Worm (Caenorhabditis elegans) whole organism, L1 larva: ENCODE results near the gene ZC449.8.
A peak's percentile ranks its signal among the peaks of the same experiment; 100 is the strongest.

Experiments
- C34B4.2 ChIP-seq: sonication (generic microtip); optimal IDR thresholded peaks from 2 replicates; lab custom pipeline; 2017; ENCODE audit warnings: mild to moderate bottlenecking, missing genetic modification characterization, missing compliant biosample characterization
- ceh-82 ChIP-seq, 3 experiments: fragments of 150-350 bp in 1 of 3; sonication (generic microtip) in 2 of 3; optimal IDR thresholded peaks; 2 replicates each; lab custom pipeline; 2014 to 2017; ENCODE audit warnings: missing biosample characterization in 3 of 3, missing genetic modification characterization in 3 of 3
- ceh-90 ChIP-seq: sonication (generic microtip); optimal IDR thresholded peaks from 2 replicates; lab custom pipeline; 2016; ENCODE audit warnings: missing genetic modification characterization, missing compliant biosample characterization
- ces-1 ChIP-seq: fragments of 150-350 bp; optimal IDR thresholded peaks from 2 replicates; lab custom pipeline; 2014; ENCODE audit warnings: missing biosample characterization, missing genetic modification reagents, missing genetic modification characterization
- dpl-1 ChIP-seq, 3 experiments: fragments of 150-350 bp in 2 of 3; sonication (generic microtip) in 1 of 3; optimal IDR thresholded peaks; 2 replicates each; lab custom pipeline; 2014 to 2017; ENCODE audit warnings: missing biosample characterization in 3 of 3, missing genetic modification characterization in 3 of 3, missing genetic modification reagents in 3 of 3
- dsc-1 ChIP-seq: sonication (generic microtip); optimal IDR thresholded peaks from 2 replicates; lab custom pipeline; 2016; ENCODE audit warnings: mild to moderate bottlenecking, missing genetic modification characterization, missing compliant biosample characterization
- egl-13 ChIP-seq: sonication (generic microtip); optimal IDR thresholded peaks from 2 replicates; lab custom pipeline; 2016; ENCODE audit warnings: missing genotype, missing genetic modification reagents, missing genetic modification characterization, missing compliant biosample characterization
- elt-3 ChIP-seq, 6 experiments: fragments of 150-350 bp in 1 of 6; sonication (generic microtip); optimal IDR thresholded peaks; 2 replicates each; lab custom pipeline; 2017 to 2018; ENCODE audit warnings: missing biosample characterization in 6 of 6, missing genetic modification characterization in 6 of 6, inconsistent platforms in 1 of 6
- ets-5 ChIP-seq: fragments of 200-800 bp; sonication (Bioruptor generic); IDR thresholded peaks from 2 replicates; pipeline ENCODE4 v1.3.6; 2022; ENCODE audit warnings: missing genetic modification characterization, missing compliant biosample characterization
- fkh-4 ChIP-seq: sonication (generic microtip); optimal IDR thresholded peaks from 2 replicates; lab custom pipeline; 2016; ENCODE audit warnings: missing compliant biosample characterization, missing genetic modification characterization, borderline replicate concordance
- fos-1 ChIP-seq: fragments of 150-350 bp; optimal IDR thresholded peaks from 2 replicates; lab custom pipeline; 2014; ENCODE audit warnings: missing biosample characterization, missing genetic modification characterization
- jun-1 ChIP-seq: fragments of 150-350 bp; optimal IDR thresholded peaks from 2 replicates; lab custom pipeline; 2014; ENCODE audit warnings: missing biosample characterization, missing genetic modification reagents, missing genetic modification characterization
- lin-13 ChIP-seq: fragments of 150-350 bp; optimal IDR thresholded peaks from 2 replicates; lab custom pipeline; 2014; ENCODE audit warnings: missing biosample characterization, missing genetic modification reagents, missing genetic modification characterization
- lin-14 ChIP-seq: fragments of 200-800 bp; sonication (Bioruptor generic); optimal IDR thresholded peaks from 2 replicates; lab custom pipeline; 2018; ENCODE audit warnings: mild to moderate bottlenecking, missing genetic modification characterization, moderate library complexity, missing compliant biosample characterization
- lin-15B ChIP-seq: fragments of 150-350 bp; sonication (generic microtip); optimal IDR thresholded peaks from 3 replicates; lab custom pipeline; 2014; ENCODE audit warnings: missing biosample characterization, missing genetic modification characterization
- lin-35 ChIP-seq, 2 experiments: fragments of 150-350 bp; optimal IDR thresholded peaks; 2 replicates each; lab custom pipeline; 2014; ENCODE audit warnings: missing biosample characterization in 2 of 2, missing genetic modification characterization in 2 of 2, missing genetic modification reagents in 2 of 2
- mab-9 ChIP-seq: fragments of 200-800 bp; sonication (Bioruptor generic); IDR thresholded peaks from 2 replicates; pipeline ENCODE4 v1.3.6; 2022; ENCODE audit warnings: missing genetic modification reagents, missing genetic modification characterization, missing compliant biosample characterization
- mep-1 ChIP-seq: fragments of 150-350 bp; optimal IDR thresholded peaks from 2 replicates; lab custom pipeline; 2014; ENCODE audit warnings: missing biosample characterization, missing genetic modification characterization
- nhr-11 ChIP-seq: fragments of 150-350 bp; optimal IDR thresholded peaks from 2 replicates; lab custom pipeline; 2014; ENCODE audit warnings: missing biosample characterization, missing genetic modification characterization
- nhr-12 ChIP-seq: sonication (generic microtip); optimal IDR thresholded peaks from 2 replicates; lab custom pipeline; 2017; ENCODE audit warnings: missing biosample characterization, missing genetic modification characterization
- nhr-19 ChIP-seq: fragments of 200-800 bp; sonication (Bioruptor generic); conservative IDR thresholded peaks from 2 replicates; pipeline ENCODE4 v1.3.6; 2022; ENCODE audit warnings: missing genetic modification characterization, missing compliant biosample characterization
- nhr-20 ChIP-seq: sonication (generic microtip); optimal IDR thresholded peaks from 2 replicates; lab custom pipeline; 2016; ENCODE audit warnings: mild to moderate bottlenecking, missing genetic modification characterization, missing compliant biosample characterization
- nhr-71 ChIP-seq: sonication (generic microtip); optimal IDR thresholded peaks from 2 replicates; lab custom pipeline; 2016; ENCODE audit warnings: mild to moderate bottlenecking, missing genetic modification characterization, moderate library complexity, missing compliant biosample characterization
- nhr-77 ChIP-seq: fragments of 150-350 bp; optimal IDR thresholded peaks from 2 replicates; lab custom pipeline; 2014; ENCODE audit warnings: missing biosample characterization, missing genetic modification characterization
- nhr-85 ChIP-seq: sonication (generic microtip); peaks from one replicate; lab custom pipeline; 2016; ENCODE audit warnings: missing genetic modification characterization, inconsistent platforms, missing compliant biosample characterization
- nhr-90 ChIP-seq: sonication (generic microtip); optimal IDR thresholded peaks from 2 replicates; lab custom pipeline; 2016; ENCODE audit warnings: mild to moderate bottlenecking, missing genetic modification characterization, missing compliant biosample characterization; ENCODE audit not compliant: poor library complexity
- pax-3 ChIP-seq: fragments of 200-800 bp; sonication (Bioruptor generic); optimal IDR thresholded peaks from 2 replicates; lab custom pipeline; 2018; ENCODE audit warnings: mild to moderate bottlenecking, missing genetic modification characterization, moderate library complexity, missing compliant biosample characterization
- pqm-1 ChIP-seq: sonication (generic microtip); optimal IDR thresholded peaks from 3 replicates; lab custom pipeline; 2017; ENCODE audit warnings: missing biosample characterization, missing genetic modification characterization
- rnt-1 ChIP-seq: sonication (generic microtip); optimal IDR thresholded peaks from 2 replicates; lab custom pipeline; 2016; ENCODE audit warnings: mild to moderate bottlenecking, missing genetic modification characterization, moderate library complexity, missing compliant biosample characterization
- skn-1 ChIP-seq: fragments of 150-350 bp; optimal IDR thresholded peaks from 2 replicates; lab custom pipeline; 2014; ENCODE audit warnings: missing biosample characterization, missing genetic modification characterization
- snu-23 ChIP-seq: sonication (generic microtip); optimal IDR thresholded peaks from 2 replicates; lab custom pipeline; 2016; ENCODE audit warnings: missing genetic modification characterization, missing compliant biosample characterization
- sox-4 ChIP-seq: sonication (generic microtip); optimal IDR thresholded peaks from 2 replicates; lab custom pipeline; 2016; ENCODE audit warnings: missing genetic modification characterization, missing compliant biosample characterization
- swsn-7 ChIP-seq: sonication (generic microtip); optimal IDR thresholded peaks from 2 replicates; lab custom pipeline; 2016; ENCODE audit warnings: missing genetic modification characterization, missing compliant biosample characterization
- tbx-2 ChIP-seq: sonication (generic microtip); optimal IDR thresholded peaks from 2 replicates; lab custom pipeline; 2016; ENCODE audit warnings: missing genetic modification characterization, missing compliant biosample characterization
- tlp-1 ChIP-seq: fragments of 150-350 bp; optimal IDR thresholded peaks from 2 replicates; lab custom pipeline; 2014; ENCODE audit warnings: missing biosample characterization, missing genetic modification characterization
- unc-98 ChIP-seq: fragments of 200-800 bp; sonication (Bioruptor generic); IDR thresholded peaks from 2 replicates; pipeline ENCODE4 v1.3.6; 2022; ENCODE audit warnings: missing genetic modification characterization, missing compliant biosample characterization
- xbp-1 ChIP-seq: sonication (generic microtip); optimal IDR thresholded peaks from 2 replicates; lab custom pipeline; 2016; ENCODE audit warnings: missing genetic modification characterization, missing compliant biosample characterization
- zag-1 ChIP-seq: fragments of 150-350 bp; optimal IDR thresholded peaks from 2 replicates; lab custom pipeline; 2014; ENCODE audit warnings: missing biosample characterization, missing genetic modification characterization
- ztf-11 ChIP-seq, 2 experiments: sonication (generic microtip); optimal IDR thresholded peaks; 2 replicates each; lab custom pipeline; 2016 to 2017; ENCODE audit warnings: missing genetic modification characterization in 2 of 2, missing biosample characterization in 1 of 2, missing compliant biosample characterization in 1 of 2
- ztf-4 ChIP-seq: fragments of 150-350 bp; optimal IDR thresholded peaks from 2 replicates; lab custom pipeline; 2014; ENCODE audit warnings: missing biosample characterization, missing genetic modification characterization

Gene ZC449.8

ce11 chrX:4982009-4982625 is 33.8 kb upstream of the ZC449.8 start (continued):
- TF ChIP-seq ztf-11 (tag; optimal IDR thresholded peaks at IDR 0.05; lab: Kevin White, UChicago) (peak in 1 of 2 experiments; percentile 28), nhr-77 (no peak), xbp-1 (tag; lab: Kevin White, UChicago) (peak; percentile 29), nhr-85 (tag; lab: Kevin White, UChicago) (no peak), egl-13 (tag; lab: Kevin White, UChicago) (no peak), tbx-2 (tag; lab: Kevin White, UChicago) (peak; percentile 75)
- TF ChIP-seq, all 84 proteins: peak for 23

ce11 chrX:4986354-4986753 is 29.5 kb upstream of the ZC449.8 start:
- TF ChIP-seq lin-13 (GFP tag; lab: Kevin White, UChicago) (no peak), mab-9 (GFP tag; lab: Robert Waterston, UW) (no peak), ces-1 (GFP tag; lab: Kevin White, UChicago) (no peak), snu-23 (GFP tag; lab: Kevin White, UChicago) (no peak), nhr-90 (tag; lab: Kevin White, UChicago) (no peak), tlp-1 (tag; lab: Kevin White, UChicago) (no peak), fkh-4 (tag; lab: Kevin White, UChicago) (no peak), dpl-1 (GFP tag; optimal IDR thresholded peaks at IDR 0.05; lab: Kevin White, UChicago) (no peak), ceh-90 (tag; lab: Kevin White, UChicago) (no peak), lin-14 (GFP tag; lab: Kevin White, UChicago) (no peak), unc-98 (no peak), nhr-71 (tag; lab: Kevin White, UChicago) (no peak), ztf-4 (no peak), lin-35 (GFP tag; optimal IDR thresholded peaks at IDR 0.05; lab: Kevin White, UChicago) (no peak), sox-4 (tag; lab: Kevin White, UChicago) (no peak), nhr-20 (tag; lab: Kevin White, UChicago) (no peak)

ce11 chrX:4987617-4988016 is 28.3 kb upstream of the ZC449.8 start:
- no peak for TF ChIP-seq ets-5 (GFP tag; lab: Robert Waterston, UW)
- TF ChIP-seq elt-3 (tag; optimal IDR thresholded peaks at IDR 0.05; lab: Kevin White, UChicago): no peak
- TF ChIP-seq skn-1 (tag; lab: Kevin White, UChicago): no peak
- TF ChIP-seq zag-1 (tag; lab: Kevin White, UChicago): no peak
- TF ChIP-seq fos-1: no peak
- TF ChIP-seq, all 84 proteins: peak for 0

ce11 chrX:4992523-4992922 is 23.4 kb upstream of the ZC449.8 start:
- no peak for TF ChIP-seq mab-9 (GFP tag; lab: Robert Waterston, UW)
- no peak for TF ChIP-seq rnt-1 (tag; lab: Kevin White, UChicago)
- no peak for TF ChIP-seq ets-5 (GFP tag; lab: Robert Waterston, UW)
- TF ChIP-seq unc-98: no peak
- no peak for TF ChIP-seq pqm-1
- TF ChIP-seq nhr-90 (tag; lab: Kevin White, UChicago): no peak
- no peak for TF ChIP-seq nhr-19 (GFP tag; lab: Robert Waterston, UW)
- no peak for TF ChIP-seq ztf-4
- TF ChIP-seq C34B4.2: no peak
- TF ChIP-seq ceh-82 (tag; optimal IDR thresholded peaks at IDR 0.05; lab: Kevin White, UChicago): no peak
- TF ChIP-seq pax-3 (tag; lab: Kevin White, UChicago): no peak
- no peak for TF ChIP-seq lin-15B
- TF ChIP-seq lin-35 (GFP tag; optimal IDR thresholded peaks at IDR 0.05; lab: Kevin White, UChicago): no peak
- no peak for TF ChIP-seq mep-1 (tag; lab: Kevin White, UChicago)
- TF ChIP-seq jun-1 (tag; lab: Kevin White, UChicago): no peak
- no peak for TF ChIP-seq nhr-11 (tag; lab: Kevin White, UChicago)
- no peak for TF ChIP-seq swsn-7 (tag; lab: Kevin White, UChicago)
- no peak for TF ChIP-seq dsc-1 (tag; lab: Kevin White, UChicago)
- no peak for TF ChIP-seq nhr-12 (tag; lab: Kevin White, UChicago)
